Worm (Caenorhabditis elegans) whole organism, L4/young adult: ENCODE measurements around the gene srw-26.

Experiments used
- W03F9.2 ChIP-seq: fragments of 150-350 bp; optimal IDR thresholded peaks from 2 replicates; lab custom pipeline; 2014; ENCODE audit warnings: missing biosample characterization, missing genetic modification characterization
- dao-5 ChIP-seq: sonication (generic microtip); optimal IDR thresholded peaks from 2 replicates; lab custom pipeline; 2016; ENCODE audit warnings: missing genotype, missing genetic modification characterization, moderate library complexity, missing compliant biosample characterization
- him-1 ChIP-seq: sonication (generic microtip); optimal IDR thresholded peaks from 2 replicates; lab custom pipeline; 2016; ENCODE audit warnings: missing genotype, missing genetic modification reagents, missing genetic modification characterization, missing compliant biosample characterization

DNA sequence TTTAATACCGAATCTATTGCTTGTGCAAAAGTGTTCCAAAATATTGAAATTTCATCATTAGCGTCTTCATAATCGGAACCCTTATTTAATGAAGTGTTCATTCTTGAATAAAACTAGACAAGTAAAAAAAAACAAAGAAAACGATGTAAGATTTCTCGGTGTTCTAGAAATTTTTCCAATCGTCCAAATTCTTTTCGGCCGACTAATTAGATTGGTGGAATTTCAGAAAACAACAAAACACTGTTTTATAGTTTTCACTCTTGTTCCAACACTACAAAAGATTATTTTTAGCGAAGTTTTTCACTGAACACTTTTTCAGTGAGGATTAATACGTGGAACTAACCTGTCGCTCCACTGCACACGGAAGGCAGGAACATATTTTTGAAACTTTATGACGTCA lies 20.5 kb upstream of the srw-26 start, which contains the start of gene srw-56:
- no peak for TF ChIP-seq him-1
- TF ChIP-seq W03F9.2 (tag; lab: Kevin White, UChicago): no peak
- no peak for TF ChIP-seq dao-5 (tag; lab: Kevin White, UChicago)
